Worm (Caenorhabditis elegans) whole organism, early embryonic: ENCODE data around the gene W04B5.8.
"Not testable (repeated sequence)": the region's sequence is repeated elsewhere in the genome, so short reads cannot be mapped to it uniquely, and the experiment has no call there.

Experiments used
- B0310.2 ChIP-seq: sonication (generic microtip); optimal IDR thresholded peaks from 2 replicates; lab custom pipeline; 2016; ENCODE audit warnings: mild to moderate bottlenecking, missing genetic modification characterization, missing compliant biosample characterization
- F13C5.2 ChIP-seq: sonication (generic microtip); optimal IDR thresholded peaks from 2 replicates; lab custom pipeline; 2017; ENCODE audit warnings: mild to moderate bottlenecking, missing genetic modification characterization, inconsistent platforms, missing compliant biosample characterization
- ama-1 ChIP-seq: fragments of 150-350 bp; optimal IDR thresholded peaks from 2 replicates; lab custom pipeline; 2014
- ceh-36 ChIP-seq: sonication (generic microtip); optimal IDR thresholded peaks from 2 replicates; lab custom pipeline; 2016; ENCODE audit warnings: missing genetic modification characterization, inconsistent platforms, missing compliant biosample characterization
- ets-7 ChIP-seq: sonication (generic microtip); optimal IDR thresholded peaks from 2 replicates; lab custom pipeline; 2016; ENCODE audit warnings: missing genotype, missing genetic modification characterization, missing compliant biosample characterization
- hmbx-1 ChIP-seq: sonication (generic microtip); optimal IDR thresholded peaks from 2 replicates; lab custom pipeline; 2016; ENCODE audit warnings: mild to moderate bottlenecking, missing genetic modification characterization, missing compliant biosample characterization
- hmg-4 ChIP-seq: fragments of 200-800 bp; sonication (Bioruptor generic); optimal IDR thresholded peaks from 2 replicates; lab custom pipeline; 2018; ENCODE audit warnings: mild to moderate bottlenecking, missing genetic modification characterization, missing compliant biosample characterization
- hnd-1 ChIP-seq: sonication (generic microtip); optimal IDR thresholded peaks from 2 replicates; lab custom pipeline; 2016; ENCODE audit warnings: missing genetic modification characterization, missing compliant biosample characterization
- pes-1 ChIP-seq: fragments of 200-800 bp; sonication (Bioruptor generic); IDR thresholded peaks from 2 replicates; pipeline ENCODE4 v1.3.6; 2022; ENCODE audit warnings: missing genetic modification reagents, missing genetic modification characterization, missing compliant biosample characterization
- tbx-11 ChIP-seq: fragments of 200-800 bp; sonication (Bioruptor generic); IDR thresholded peaks from 2 replicates; pipeline ENCODE4 v1.3.6; 2022; ENCODE audit warnings: missing genetic modification characterization, missing compliant biosample characterization
- tbx-37 ChIP-seq: fragments of 200-800 bp; sonication (Bioruptor generic); conservative IDR thresholded peaks from 2 replicates; pipeline ENCODE4 v1.3.6; 2022; ENCODE audit warnings: missing genetic modification reagents, missing genetic modification characterization, missing compliant biosample characterization
- tra-4 ChIP-seq: sonication (generic microtip); optimal IDR thresholded peaks from 2 replicates; lab custom pipeline; 2017; ENCODE audit warnings: missing genetic modification characterization, missing compliant biosample characterization

- not testable (repeated sequence) for TF ChIP-seq ama-1 (lab: Kevin White, UChicago); hmbx-1 (tag; lab: Kevin White, UChicago); B0310.2 (tag; lab: Kevin White, UChicago); tra-4 (tag; lab: Kevin White, UChicago); hmg-4; tbx-11 (GFP tag; lab: Robert Waterston, UW); tbx-37 (GFP tag; lab: Robert Waterston, UW); pes-1 (GFP tag; lab: Robert Waterston, UW); ets-7 (tag; lab: Kevin White, UChicago); F13C5.2 (tag; lab: Kevin White, UChicago); hnd-1 (tag; lab: Kevin White, UChicago)
- TF ChIP-seq ceh-36 (tag; lab: Kevin White, UChicago): peak; percentile 69
Observed at ce11 chrIII:2455456-2455855, 29.3 kb downstream of the W04B5.8 start.
